Worm (Caenorhabditis elegans): Measurements from ENCODE around the gene cdc-48.2.

- no peak for TF ChIP-seq ama-1 (optimal IDR thresholded peaks at IDR 0.05)
- TF ChIP-seq ets-7 (tag; optimal IDR thresholded peaks at IDR 0.05), result peak; percentile 35
- no peak for TF ChIP-seq hnd-1 (tag; optimal IDR thresholded peaks at IDR 0.05)
- peak; percentile 76 for TF ChIP-seq aly-1 (tag; optimal IDR thresholded peaks at IDR 0.05)
- TF ChIP-seq flt-1 (GFP tag; IDR thresholded peaks at IDR 0.05), result 0 out of 2 replicates have a peak, but pooled peaks have one; percentile 43
- peak; percentile 50; the same call in 1 of the 2 replicates for TF ChIP-seq tbx-37 (GFP tag; conservative IDR thresholded peaks at IDR 0.05)
Observed at ce11 chrII:8128273-8129039, 9.8 kb upstream of the cdc-48.2 start.

All from whole organism, early embryonic.